Worm (Caenorhabditis elegans) whole organism, mixed stage, embryonic: ENCODE measurements around the gene pqn-42.

Experiments used
- ceh-39 ChIP-seq: fragments of 150-350 bp; optimal IDR thresholded peaks from 2 replicates; lab custom pipeline; 2014; ENCODE audit warnings: missing biosample characterization, missing genetic modification characterization
- lin-13 ChIP-seq: fragments of 150-350 bp; optimal IDR thresholded peaks from 2 replicates; lab custom pipeline; 2014; ENCODE audit warnings: missing biosample characterization, missing genetic modification characterization
- nhr-2 ChIP-seq: fragments of 150-350 bp; optimal IDR thresholded peaks from 2 replicates; lab custom pipeline; 2014; ENCODE audit warnings: missing biosample characterization, missing genetic modification characterization
- unc-62 ChIP-seq: fragments of 150-350 bp; optimal IDR thresholded peaks from 2 replicates; lab custom pipeline; 2014; ENCODE audit warnings: missing biosample characterization, missing genetic modification reagents, missing genetic modification characterization

DNA sequence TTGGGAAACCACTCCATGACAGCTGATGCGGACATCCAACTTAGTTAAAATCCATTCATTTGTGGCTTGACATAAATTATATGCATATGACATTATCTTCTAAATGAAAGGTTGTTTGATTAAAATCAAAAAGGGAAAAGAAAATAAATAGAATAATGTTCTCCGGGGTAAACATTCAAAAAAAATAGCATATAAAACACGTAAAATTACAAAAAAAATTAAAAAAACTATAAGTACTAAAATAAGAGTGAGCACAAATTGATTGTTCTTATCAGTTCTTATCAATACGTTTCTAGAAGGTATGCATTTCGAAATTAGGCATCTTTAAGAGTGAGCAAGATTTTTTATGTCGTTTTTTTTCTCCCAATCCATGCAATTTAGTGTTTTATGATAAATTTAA, 46.1 kb downstream of the pqn-42 start, which contains the start of gene fbxa-182:
- no peak for TF ChIP-seq nhr-2 (tag; lab: Kevin White, UChicago)
- TF ChIP-seq lin-13 = no peak
- TF ChIP-seq unc-62 (GFP tag; lab: Kevin White, UChicago) = no peak
- no peak for TF ChIP-seq ceh-39
